Worm (Caenorhabditis elegans) whole organism, L1 larva: ENCODE measurements around the gene Y39C12A.9.

ENCODE experiments used
- C04F5.9 ChIP-seq: sonication (generic microtip); optimal IDR thresholded peaks from 2 replicates; lab custom pipeline; 2016; ENCODE audit warnings: missing genetic modification characterization, missing compliant biosample characterization
- C34B4.2 ChIP-seq: sonication (generic microtip); optimal IDR thresholded peaks from 2 replicates; lab custom pipeline; 2017; ENCODE audit warnings: mild to moderate bottlenecking, missing genetic modification characterization, missing compliant biosample characterization
- F16B12.6 ChIP-seq: fragments of 150-350 bp; optimal IDR thresholded peaks from 2 replicates; lab custom pipeline; 2014; ENCODE audit warnings: missing biosample characterization, missing genetic modification characterization
- ceh-63 ChIP-seq: fragments of 200-800 bp; sonication (Bioruptor generic); optimal IDR thresholded peaks from 2 replicates; lab custom pipeline; 2018; ENCODE audit warnings: mild to moderate bottlenecking, missing genetic modification characterization, missing compliant biosample characterization
- ces-1 ChIP-seq: fragments of 150-350 bp; optimal IDR thresholded peaks from 2 replicates; lab custom pipeline; 2014; ENCODE audit warnings: missing biosample characterization, missing genetic modification reagents, missing genetic modification characterization
- dsc-1 ChIP-seq: sonication (generic microtip); optimal IDR thresholded peaks from 2 replicates; lab custom pipeline; 2016; ENCODE audit warnings: mild to moderate bottlenecking, missing genetic modification characterization, missing compliant biosample characterization
- efl-1 ChIP-seq, 4 experiments: fragments of 150-350 bp; optimal IDR thresholded peaks in 3 of 4; peaks in 1 of 4; 1 replicate in 1 of 4; 2 replicates in 3 of 4; lab custom pipeline; 2014; ENCODE audit warnings: missing biosample characterization in 2 of 4, missing genetic modification characterization in 2 of 4, missing genetic modification reagents in 2 of 4
- egl-13 ChIP-seq: sonication (generic microtip); optimal IDR thresholded peaks from 2 replicates; lab custom pipeline; 2016; ENCODE audit warnings: missing genotype, missing genetic modification reagents, missing genetic modification characterization, missing compliant biosample characterization
- egl-27 ChIP-seq, 2 experiments: fragments of 150-350 bp in 1 of 2; sonication (generic microtip); optimal IDR thresholded peaks; 3 replicates each; lab custom pipeline; 2017 to 2018; ENCODE audit warnings: missing biosample characterization in 2 of 2, missing genetic modification characterization in 2 of 2, missing genetic modification reagents in 2 of 2
- ets-5 ChIP-seq: fragments of 200-800 bp; sonication (Bioruptor generic); IDR thresholded peaks from 2 replicates; pipeline ENCODE4 v1.3.6; 2022; ENCODE audit warnings: missing genetic modification characterization, missing compliant biosample characterization
- fkh-8 ChIP-seq: sonication (generic microtip); optimal IDR thresholded peaks from 2 replicates; lab custom pipeline; 2016; ENCODE audit warnings: mild to moderate bottlenecking, missing genetic modification characterization, missing compliant biosample characterization
- hpl-2 ChIP-seq: fragments of 150-350 bp; optimal IDR thresholded peaks from 2 replicates; lab custom pipeline; 2014; ENCODE audit warnings: missing biosample characterization, missing genetic modification reagents, missing genetic modification characterization
- lin-14 ChIP-seq: fragments of 200-800 bp; sonication (Bioruptor generic); optimal IDR thresholded peaks from 2 replicates; lab custom pipeline; 2018; ENCODE audit warnings: mild to moderate bottlenecking, missing genetic modification characterization, moderate library complexity, missing compliant biosample characterization
- lin-15B ChIP-seq: fragments of 150-350 bp; sonication (generic microtip); optimal IDR thresholded peaks from 3 replicates; lab custom pipeline; 2014; ENCODE audit warnings: missing biosample characterization, missing genetic modification characterization
- lin-35 ChIP-seq, 2 experiments: fragments of 150-350 bp; optimal IDR thresholded peaks; 2 replicates each; lab custom pipeline; 2014; ENCODE audit warnings: missing biosample characterization in 2 of 2, missing genetic modification characterization in 2 of 2, missing genetic modification reagents in 2 of 2
- mab-9 ChIP-seq: fragments of 200-800 bp; sonication (Bioruptor generic); IDR thresholded peaks from 2 replicates; pipeline ENCODE4 v1.3.6; 2022; ENCODE audit warnings: missing genetic modification reagents, missing genetic modification characterization, missing compliant biosample characterization
- nhr-19 ChIP-seq: fragments of 200-800 bp; sonication (Bioruptor generic); conservative IDR thresholded peaks from 2 replicates; pipeline ENCODE4 v1.3.6; 2022; ENCODE audit warnings: missing genetic modification characterization, missing compliant biosample characterization
- nhr-20 ChIP-seq: sonication (generic microtip); optimal IDR thresholded peaks from 2 replicates; lab custom pipeline; 2016; ENCODE audit warnings: mild to moderate bottlenecking, missing genetic modification characterization, missing compliant biosample characterization
- nhr-237 ChIP-seq: fragments of 150-350 bp; optimal IDR thresholded peaks from 2 replicates; lab custom pipeline; 2014; ENCODE audit warnings: missing biosample characterization, missing genetic modification characterization
- nhr-28 ChIP-seq: fragments of 150-350 bp; optimal IDR thresholded peaks from 2 replicates; lab custom pipeline; 2014; ENCODE audit warnings: missing biosample characterization, missing genetic modification characterization
- nhr-47 ChIP-seq: sonication (generic microtip); optimal IDR thresholded peaks from 2 replicates; lab custom pipeline; 2016; ENCODE audit warnings: mild to moderate bottlenecking, missing genetic modification characterization, moderate library complexity, missing compliant biosample characterization
- nhr-71 ChIP-seq: sonication (generic microtip); optimal IDR thresholded peaks from 2 replicates; lab custom pipeline; 2016; ENCODE audit warnings: mild to moderate bottlenecking, missing genetic modification characterization, moderate library complexity, missing compliant biosample characterization
- nhr-77 ChIP-seq: fragments of 150-350 bp; optimal IDR thresholded peaks from 2 replicates; lab custom pipeline; 2014; ENCODE audit warnings: missing biosample characterization, missing genetic modification characterization
- pqm-1 ChIP-seq: sonication (generic microtip); optimal IDR thresholded peaks from 3 replicates; lab custom pipeline; 2017; ENCODE audit warnings: missing biosample characterization, missing genetic modification characterization
- sox-4 ChIP-seq: sonication (generic microtip); optimal IDR thresholded peaks from 2 replicates; lab custom pipeline; 2016; ENCODE audit warnings: missing genetic modification characterization, missing compliant biosample characterization
- sup-37 ChIP-seq: fragments of 200-800 bp; sonication (Bioruptor generic); optimal IDR thresholded peaks from 2 replicates; lab custom pipeline; 2018; ENCODE audit warnings: mild to moderate bottlenecking, missing genetic modification characterization, missing compliant biosample characterization
- unc-30 ChIP-seq: sonication (generic microtip); optimal IDR thresholded peaks from 2 replicates; lab custom pipeline; 2017; ENCODE audit warnings: missing biosample characterization, missing genetic modification characterization
- unc-86 ChIP-seq: sonication (generic microtip); optimal IDR thresholded peaks from 2 replicates; lab custom pipeline; 2016; ENCODE audit warnings: missing genetic modification characterization, missing compliant biosample characterization
- unc-98 ChIP-seq: fragments of 200-800 bp; sonication (Bioruptor generic); IDR thresholded peaks from 2 replicates; pipeline ENCODE4 v1.3.6; 2022; ENCODE audit warnings: missing genetic modification characterization, missing compliant biosample characterization
- xbp-1 ChIP-seq: sonication (generic microtip); optimal IDR thresholded peaks from 2 replicates; lab custom pipeline; 2016; ENCODE audit warnings: missing genetic modification characterization, missing compliant biosample characterization
- ztf-4 ChIP-seq: fragments of 150-350 bp; optimal IDR thresholded peaks from 2 replicates; lab custom pipeline; 2014; ENCODE audit warnings: missing biosample characterization, missing genetic modification characterization

The Y39C12A.9 gene

ce11 chrIV:12268272-12269045, 9.4 kb upstream of the Y39C12A.9 start, which contains the start of the genes ppm-1.H and rpl-34 (continued):
- peak; percentile 54 for TF ChIP-seq fkh-8 (tag; lab: Kevin White, UChicago)
- TF ChIP-seq egl-13, result no peak
- TF ChIP-seq ets-5 (GFP tag; lab: Robert Waterston, UW), result no peak
- TF ChIP-seq efl-1 (optimal IDR thresholded peaks at IDR 0.05; lab: Kevin White, UChicago), result peak; percentile 73 to 86
- TF ChIP-seq efl-1 (GFP tag; optimal IDR thresholded peaks at IDR 0.05 in 1 of 2; lab: Kevin White, UChicago), result peak; percentile 69 to 87
- TF ChIP-seq nhr-47, result peak; percentile 62
- TF ChIP-seq nhr-20 (tag; lab: Kevin White, UChicago), result peak; percentile 52
- TF ChIP-seq F16B12.6 (tag; lab: Kevin White, UChicago), result peak; percentile 62
- no peak for TF ChIP-seq mab-9 (GFP tag; lab: Robert Waterston, UW)
- peak; percentile 62 for TF ChIP-seq lin-15B (tag; lab: Kevin White, UChicago)
- no peak for TF ChIP-seq sup-37 (GFP tag; lab: Kevin White, UChicago)
- peak; percentile 63 for TF ChIP-seq nhr-71 (tag; lab: Kevin White, UChicago)
- no peak for TF ChIP-seq sox-4 (tag; lab: Kevin White, UChicago)
- TF ChIP-seq nhr-77 (tag; lab: Kevin White, UChicago), result peak; percentile 29

- TF ChIP-seq ztf-4 (tag; lab: Kevin White, UChicago) (no peak), C34B4.2 (tag; lab: Kevin White, UChicago) (no peak), unc-30 (tag; lab: Kevin White, UChicago) (no peak), sox-4 (tag; lab: Kevin White, UChicago) (no peak), ceh-63 (no peak), C04F5.9 (no peak), nhr-20 (tag; lab: Kevin White, UChicago) (no peak), lin-35 (GFP tag; optimal IDR thresholded peaks at IDR 0.05; lab: Kevin White, UChicago) (no peak), nhr-28 (tag; lab: Kevin White, UChicago) (no peak)
Measured at ce11 chrIV:12265877-12266276, 6.9 kb upstream of the Y39C12A.9 start.

- TF ChIP-seq unc-98 (GFP tag; lab: Robert Waterston, UW) (no peak), dsc-1 (tag; lab: Kevin White, UChicago) (peak; percentile 22)
Measured at ce11 chrIV:12261353-12261752, 2.3 kb upstream of the Y39C12A.9 start, which contains the start of gene sre-14. TSS of gene sre-14 (minus strand) at chrIV:12261453.

ce11 chrIV:12252579-12252978, 6.4 kb downstream of the Y39C12A.9 start, which contains the start of gene dnj-26:
TSS of gene dnj-26 (minus strand) at chrIV:12252679.
- TF ChIP-seq ces-1 (GFP tag; lab: Kevin White, UChicago), result no peak
- TF ChIP-seq efl-1 (optimal IDR thresholded peaks at IDR 0.05; lab: Kevin White, UChicago), result no peak
- peak in 1 of 2 experiments; percentile 59 for TF ChIP-seq efl-1 (GFP tag; optimal IDR thresholded peaks at IDR 0.05 in 1 of 2; lab: Kevin White, UChicago)
- TF ChIP-seq nhr-19, result no peak
- TF ChIP-seq lin-15B (tag; lab: Kevin White, UChicago), result no peak
- TF ChIP-seq, all 84 proteins: peak for 1

ce11 chrIV:12244706-12245105, 14.3 kb downstream of the Y39C12A.9 start, which contains the start of gene sre-15:
TSS of gene sre-15 (minus strand) at chrIV:12244806.
- no peak for TF ChIP-seq nhr-237 (tag; lab: Kevin White, UChicago)
- TF ChIP-seq dsc-1 (tag; lab: Kevin White, UChicago), result peak; percentile 6
- TF ChIP-seq unc-86, result no peak
- TF ChIP-seq pqm-1 (tag; lab: Kevin White, UChicago), result no peak
- TF ChIP-seq xbp-1 (tag; lab: Kevin White, UChicago), result no peak
- no peak for TF ChIP-seq mab-9 (GFP tag; lab: Robert Waterston, UW)
- no peak for TF ChIP-seq efl-1 (optimal IDR thresholded peaks at IDR 0.05; lab: Kevin White, UChicago)
- peak in 1 of 2 experiments; percentile 58 for TF ChIP-seq efl-1 (GFP tag; optimal IDR thresholded peaks at IDR 0.05 in 1 of 2; lab: Kevin White, UChicago)
- TF ChIP-seq egl-27 (tag; optimal IDR thresholded peaks at IDR 0.05; lab: Kevin White, UChicago), result no peak
- TF ChIP-seq lin-14 (GFP tag; lab: Kevin White, UChicago), result no peak
- no peak for TF ChIP-seq hpl-2 (GFP tag; lab: Kevin White, UChicago)
